Fruit fly (Drosophila melanogaster) whole organism, embryonic: ENCODE results near the gene CG15728.

ENCODE experiments used
- Atf-2 ChIP-seq: fragments of 200-800 bp; sonication (Bioruptor generic); optimal IDR thresholded peaks from 2 replicates; lab custom pipeline; 2016; ENCODE audit warnings: missing biosample characterization, missing genetic modification characterization
- B-H2 ChIP-seq: fragments of 200-800 bp; sonication (Bioruptor generic); optimal IDR thresholded peaks from 2 replicates; lab custom pipeline; 2018; ENCODE audit warnings: missing biosample characterization, mild to moderate bottlenecking, missing genetic modification characterization
- Blimp-1 ChIP-seq: fragments of 200-800 bp; sonication (Bioruptor generic); optimal IDR thresholded peaks from 3 replicates; lab custom pipeline; 2018; ENCODE audit warnings: missing biosample characterization, missing genetic modification characterization, mild to moderate bottlenecking, moderate library complexity, missing genetic modification reagents
- CG10321 ChIP-seq: fragments of 200-800 bp; sonication (Bioruptor generic); IDR thresholded peaks from 2 replicates; pipeline ENCODE4 v1.3.6; 2022; ENCODE audit warnings: missing biosample characterization, missing genetic modification characterization
- CG10543 ChIP-seq: fragments of 200-800 bp; sonication (Bioruptor generic); optimal IDR thresholded peaks from 3 replicates; lab custom pipeline; 2017; ENCODE audit warnings: missing biosample characterization, mild to moderate bottlenecking, missing genetic modification characterization, moderate library complexity
- CG11085 ChIP-seq: fragments of 200-800 bp; sonication (Bioruptor generic); IDR thresholded peaks from 2 replicates; pipeline ENCODE4 v1.3.6; 2022; ENCODE audit warnings: missing biosample characterization, missing genetic modification characterization
- CG11456 ChIP-seq: fragments of 200-800 bp; sonication (Bioruptor generic); IDR thresholded peaks from 3 replicates; pipeline ENCODE4 v1.3.6; 2022; ENCODE audit warnings: missing biosample characterization, missing genetic modification characterization
- CG12071 ChIP-seq: fragments of 200-800 bp; sonication (Bioruptor generic); optimal IDR thresholded peaks from 3 replicates; lab custom pipeline; 2018; ENCODE audit warnings: missing biosample characterization, mild to moderate bottlenecking, missing genetic modification characterization
- CG13296 ChIP-seq: fragments of 200-800 bp; sonication (Bioruptor generic); optimal IDR thresholded peaks from 3 replicates; lab custom pipeline; 2018; ENCODE audit warnings: missing biosample characterization, mild to moderate bottlenecking, missing genetic modification characterization
- CG13624 ChIP-seq: fragments of 200-800 bp; sonication (Bioruptor generic); optimal IDR thresholded peaks from 2 replicates; lab custom pipeline; 2016; ENCODE audit warnings: missing biosample characterization, missing genetic modification characterization
- CG15479 ChIP-seq: fragments of 200-800 bp; sonication (Bioruptor generic); optimal IDR thresholded peaks from 3 replicates; lab custom pipeline; 2019; ENCODE audit warnings: missing biosample characterization, mild to moderate bottlenecking, missing genetic modification characterization, moderate library complexity
- CG1832 ChIP-seq: fragments of 200-800 bp; sonication (Bioruptor generic); optimal IDR thresholded peaks from 2 replicates; lab custom pipeline; 2017; ENCODE audit warnings: missing biosample characterization, mild to moderate bottlenecking, missing genetic modification characterization, inconsistent platforms
- CG18764 ChIP-seq: fragments of 200-800 bp; sonication (Bioruptor generic); optimal IDR thresholded peaks from 3 replicates; lab custom pipeline; 2016; ENCODE audit warnings: missing biosample characterization, missing genetic modification characterization
- CG5245 ChIP-seq: fragments of 200-800 bp; sonication (Bioruptor generic); optimal IDR thresholded peaks from 3 replicates; lab custom pipeline; 2016; ENCODE audit warnings: missing biosample characterization, missing genetic modification characterization
- CG7839 ChIP-seq: fragments of 200-800 bp; sonication (Bioruptor generic); optimal IDR thresholded peaks from 3 replicates; lab custom pipeline; 2018; ENCODE audit warnings: missing biosample characterization, mild to moderate bottlenecking, missing genetic modification characterization, moderate library complexity
- CG7987 ChIP-seq: fragments of 200-800 bp; sonication (Bioruptor generic); optimal IDR thresholded peaks from 2 replicates; lab custom pipeline; 2018; ENCODE audit warnings: missing biosample characterization, mild to moderate bottlenecking, missing genetic modification characterization, moderate library complexity
- CoRest ChIP-seq: fragments of 200-800 bp; sonication (Bioruptor generic); optimal IDR thresholded peaks from 3 replicates; lab custom pipeline; 2018; ENCODE audit warnings: missing biosample characterization, mild to moderate bottlenecking, missing genetic modification characterization, moderate library complexity
- Drgx ChIP-seq: fragments of 200-800 bp; sonication (Bioruptor generic); IDR thresholded peaks from 2 replicates; pipeline ENCODE4 v1.3.6; 2022; ENCODE audit warnings: missing biosample characterization, missing genetic modification characterization
- Gsc ChIP-seq: fragments of 200-800 bp; sonication (Bioruptor generic); IDR thresholded peaks from 2 replicates; pipeline ENCODE4 v1.3.6; 2022; ENCODE audit warnings: missing biosample characterization, missing genetic modification characterization
- Hey ChIP-seq: fragments of 200-800 bp; sonication (Bioruptor generic); optimal IDR thresholded peaks from 3 replicates; lab custom pipeline; 2018; ENCODE audit warnings: missing biosample characterization, mild to moderate bottlenecking, missing genetic modification characterization
- Hr78 ChIP-seq, 2 experiments: fragments of 200-800 bp in 1 of 2; fragments of >200 bp in 1 of 2; sonication (Bioruptor generic) in 1 of 2; optimal IDR thresholded peaks; 2 replicates each; lab custom pipeline; 2017 to 2019; ENCODE audit warnings: missing biosample characterization in 2 of 2, missing genetic modification characterization in 2 of 2, mild to moderate bottlenecking in 1 of 2, moderate library complexity in 1 of 2
- Lpt ChIP-seq: fragments of >200 bp; optimal IDR thresholded peaks from 2 replicates; lab custom pipeline; 2018; ENCODE audit warnings: missing biosample characterization, missing genetic modification characterization
- Med ChIP-seq: fragments of 200-800 bp; sonication (Bioruptor generic); peaks from one replicate; lab custom pipeline; 2016; ENCODE audit warnings: missing biosample characterization, missing genetic modification characterization, mild to moderate bottlenecking, inconsistent platforms, moderate library complexity
- Nf-YC ChIP-seq: fragments of 200-800 bp; optimal IDR thresholded peaks from 3 replicates; lab custom pipeline; 2019; ENCODE audit warnings: missing biosample characterization, mild to moderate bottlenecking, missing genetic modification characterization, moderate library complexity
- PHDP ChIP-seq: fragments of 200-800 bp; sonication (Bioruptor generic); optimal IDR thresholded peaks from 3 replicates; lab custom pipeline; 2018; ENCODE audit warnings: missing biosample characterization, mild to moderate bottlenecking, missing genetic modification characterization, moderate library complexity
- Xbp1 ChIP-seq: fragments of 200-800 bp; sonication (Bioruptor generic); optimal IDR thresholded peaks from 3 replicates; lab custom pipeline; 2016; ENCODE audit warnings: missing biosample characterization, mild to moderate bottlenecking, missing genetic modification characterization
- amos ChIP-seq: fragments of 200-800 bp; sonication (Bioruptor generic); IDR thresholded peaks from 2 replicates; pipeline ENCODE4 v1.3.6; 2022; ENCODE audit warnings: missing biosample characterization, missing genetic modification characterization; ENCODE audit not compliant: partially characterized antibody
- ash1 ChIP-seq: fragments of 200-800 bp; sonication (Bioruptor generic); optimal IDR thresholded peaks from 2 replicates; lab custom pipeline; 2018; ENCODE audit warnings: missing biosample characterization, mild to moderate bottlenecking, missing genetic modification characterization
- ato ChIP-seq: fragments of 200-800 bp; sonication (Bioruptor generic); IDR thresholded peaks from 2 replicates; pipeline ENCODE4 v1.3.6; 2022; ENCODE audit warnings: missing biosample characterization, missing genetic modification characterization; ENCODE audit not compliant: partially characterized antibody
- bsh ChIP-seq, 2 experiments: fragments of 200-800 bp; sonication (Bioruptor generic); optimal IDR thresholded peaks; 2 replicates each; lab custom pipeline; 2017 to 2018; ENCODE audit warnings: mild to moderate bottlenecking in 2 of 2, missing biosample characterization in 2 of 2, missing genetic modification characterization in 2 of 2, moderate library complexity in 1 of 2
- cg ChIP-seq: fragments of 200-800 bp; sonication (Bioruptor generic); optimal IDR thresholded peaks from 3 replicates; lab custom pipeline; 2019; ENCODE audit warnings: missing biosample characterization, mild to moderate bottlenecking, missing genetic modification characterization, moderate library complexity
- croc ChIP-seq: fragments of 200-800 bp; sonication (Bioruptor generic); conservative IDR thresholded peaks from 3 replicates; pipeline ENCODE4 v1.3.6; 2022; ENCODE audit warnings: missing biosample characterization, missing genetic modification characterization
- ewg ChIP-seq: fragments of 200-800 bp; sonication (Bioruptor generic); optimal IDR thresholded peaks from 3 replicates; lab custom pipeline; 2017; ENCODE audit warnings: mild to moderate bottlenecking, missing biosample characterization, missing genetic modification reagents, missing genetic modification characterization
- fd102C ChIP-seq: fragments of 200-800 bp; sonication (Bioruptor generic); optimal IDR thresholded peaks from 2 replicates; lab custom pipeline; 2018; ENCODE audit warnings: missing biosample characterization, mild to moderate bottlenecking, missing genetic modification characterization, moderate library complexity
- hb ChIP-seq: fragments of 200-800 bp; sonication (Bioruptor generic); IDR thresholded peaks from 3 replicates; pipeline ENCODE4 v1.3.6; 2022; ENCODE audit warnings: missing biosample characterization, missing genetic modification characterization; ENCODE audit not compliant: partially characterized antibody
- ind ChIP-seq: fragments of 200-800 bp; sonication (Bioruptor generic); optimal IDR thresholded peaks from 3 replicates; lab custom pipeline; 2016; ENCODE audit warnings: missing biosample characterization, missing genetic modification characterization
- insv ChIP-seq, 2 experiments: fragments of 200-800 bp; sonication (Bioruptor generic); optimal IDR thresholded peaks; 3 replicates each; lab custom pipeline; 2016 to 2018; ENCODE audit warnings: missing biosample characterization in 2 of 2, missing genetic modification characterization in 2 of 2
- kni ChIP-seq: fragments of 200-800 bp; sonication (Bioruptor generic); optimal IDR thresholded peaks from 3 replicates; lab custom pipeline; 2017; ENCODE audit warnings: mild to moderate bottlenecking, missing biosample characterization, missing genetic modification reagents, missing genetic modification characterization
- mam ChIP-seq: fragments of 200-800 bp; sonication (Bioruptor generic); optimal IDR thresholded peaks from 3 replicates; lab custom pipeline; 2016; ENCODE audit warnings: missing biosample characterization, missing genetic modification characterization
- mirr ChIP-seq: fragments of 200-800 bp; sonication (Bioruptor generic); optimal IDR thresholded peaks from 3 replicates; lab custom pipeline; 2018; ENCODE audit warnings: missing biosample characterization, mild to moderate bottlenecking, missing genetic modification characterization
- oc ChIP-seq: fragments of 200-800 bp; sonication (Bioruptor generic); optimal IDR thresholded peaks from 2 replicates; lab custom pipeline; 2018; ENCODE audit warnings: missing biosample characterization, mild to moderate bottlenecking, missing genetic modification characterization, moderate library complexity
- onecut ChIP-seq: fragments of 200-800 bp; sonication (Bioruptor generic); IDR thresholded peaks from 2 replicates; pipeline ENCODE4 v1.3.6; 2022; ENCODE audit warnings: missing biosample characterization, missing genetic modification characterization
- pfk ChIP-seq: fragments of 200-800 bp; sonication (Bioruptor generic); optimal IDR thresholded peaks from 2 replicates; lab custom pipeline; 2018; ENCODE audit warnings: missing biosample characterization, mild to moderate bottlenecking, missing genetic modification characterization, moderate library complexity
- psq ChIP-seq: fragments of 200-800 bp; sonication (Bioruptor generic); optimal IDR thresholded peaks from 2 replicates; lab custom pipeline; 2017; ENCODE audit warnings: missing biosample characterization, missing genetic modification characterization
- rib ChIP-seq: fragments of 200-800 bp; sonication (Bioruptor generic); IDR thresholded peaks from 2 replicates; pipeline ENCODE4 v1.3.6; 2022; ENCODE audit warnings: missing biosample characterization, missing genetic modification characterization
- row ChIP-seq: fragments of 200-800 bp; sonication (Bioruptor generic); IDR thresholded peaks from 3 replicates; pipeline ENCODE4 v1.3.6; 2022; ENCODE audit warnings: missing biosample characterization, missing genetic modification characterization
- sima ChIP-seq: fragments of 200-800 bp; sonication (Bioruptor generic); optimal IDR thresholded peaks from 2 replicates; lab custom pipeline; 2016; ENCODE audit warnings: missing biosample characterization, missing genetic modification characterization
- zen ChIP-seq: fragments of 200-800 bp; sonication (Bioruptor generic); optimal IDR thresholded peaks from 3 replicates; lab custom pipeline; 2018; ENCODE audit warnings: missing biosample characterization, mild to moderate bottlenecking, missing genetic modification characterization, moderate library complexity

Gene CG15728

dm6 chrX:12676554-12677336 is 52.7 kb downstream of the CG15728 start (continued):
- TF ChIP-seq PHDP (no peak), insv (GFP tag; optimal IDR thresholded peaks at IDR 0.05; lab: Kevin White, UChicago) (no peak), CG7839 (tag; lab: Kevin White, UChicago) (no peak), Lpt (no peak), Blimp-1 (peak; percentile 73), CG12071 (no peak), CG11456 (GFP tag; lab: Robert Waterston, UW) (no peak), mirr (GFP tag; lab: Kevin White, UChicago) (peak; percentile 48), CG13296 (GFP tag; lab: Kevin White, UChicago) (peak; percentile 6), bsh (GFP tag; optimal IDR thresholded peaks at IDR 0.05; lab: Kevin White, UChicago) (peak in 1 of 2 experiments; percentile 69), Atf-2 (GFP tag; lab: Kevin White, UChicago) (no peak), Med (GFP tag; lab: Kevin White, UChicago) (peak; percentile 65), row (GFP tag; lab: Robert Waterston, UW) (peak; percentile 43; the same call in 2 of the 3 replicates), Hey (tag; lab: Kevin White, UChicago) (no peak), hb (no peak), CG5245 (GFP tag; lab: Kevin White, UChicago) (no peak), CG10321 (peak; percentile 59), CG15479 (GFP tag; lab: Kevin White, UChicago) (no peak), ewg (GFP tag; lab: Kevin White, UChicago) (peak; percentile 75), CoRest (tag; lab: Kevin White, UChicago) (peak; percentile 28), amos (GFP tag; lab: Robert Waterston, UW) (no peak), rib (GFP tag; lab: Robert Waterston, UW) (0 out of 2 replicates have a peak, but pooled peaks have one; percentile 21), fd102C (no peak), Drgx (GFP tag; lab: Robert Waterston, UW) (peak; percentile 86), onecut (GFP tag; lab: Robert Waterston, UW) (peak; percentile 22; the same call in 1 of the 2 replicates), zen (tag; lab: Kevin White, UChicago) (no peak), croc (GFP tag; lab: Robert Waterston, UW) (no peak), CG18764 (GFP tag; lab: Kevin White, UChicago) (no peak), ash1 (no peak), Xbp1 (no peak), ind (no peak), mam (GFP tag; lab: Kevin White, UChicago) (no peak), Nf-YC (tag; lab: Kevin White, UChicago) (peak; percentile 69), psq (GFP tag; lab: Kevin White, UChicago) (peak; percentile 28), CG1832 (GFP tag; lab: Kevin White, UChicago) (peak; percentile 70), cg (peak; percentile 63), CG7987 (GFP tag; lab: Kevin White, UChicago) (peak; percentile 17), CG13624 (GFP tag; lab: Kevin White, UChicago) (no peak), Gsc (GFP tag; lab: Robert Waterston, UW) (no peak), kni (GFP tag; lab: Kevin White, UChicago) (peak; percentile 89), B-H2 (GFP tag; lab: Kevin White, UChicago) (peak; percentile 4), ato (GFP tag; lab: Robert Waterston, UW) (no peak), oc (peak; percentile 62), sima (GFP tag; lab: Kevin White, UChicago) (no peak), pfk (GFP tag; lab: Kevin White, UChicago) (no peak), Hr78 (GFP tag; optimal IDR thresholded peaks at IDR 0.05; lab: Kevin White, UChicago) (no peak), CG10543 (GFP tag; lab: Kevin White, UChicago) (peak; percentile 77), CG11085 (GFP tag; lab: Robert Waterston, UW) (no peak)
